Worm (Caenorhabditis elegans): Measurements from ENCODE around the gene nhr-86.

ce11 chrV:2016428-2016827 is 50.2 kb downstream of the nhr-86 start, which contains the start of gene F59A7.2:
- TF ChIP-seq ceh-90 (tag; optimal IDR thresholded peaks at IDR 0.05) (no peak), C04F5.9 (tag; optimal IDR thresholded peaks at IDR 0.05) (no peak), C16A3.4 (tag; optimal IDR thresholded peaks at IDR 0.05) (no peak), elt-3 (tag; optimal IDR thresholded peaks at IDR 0.05) (no peak), nhr-28 (tag; optimal IDR thresholded peaks at IDR 0.05) (no peak), zag-1 (tag; optimal IDR thresholded peaks at IDR 0.05) (no peak)
